Worm (Caenorhabditis elegans) whole organism, mixed stage, embryonic: ENCODE measurements around the gene fbxc-12.

Experiments
- ces-1 ChIP-seq: fragments of 150-350 bp; optimal IDR thresholded peaks from 2 replicates; lab custom pipeline; 2014; ENCODE audit warnings: missing biosample characterization, missing genetic modification reagents, missing genetic modification characterization
- mab-5 ChIP-seq: fragments of 150-350 bp; optimal IDR thresholded peaks from 2 replicates; lab custom pipeline; 2014; ENCODE audit warnings: missing biosample characterization, missing genetic modification characterization
- nhr-28 ChIP-seq: fragments of 150-350 bp; optimal IDR thresholded peaks from 2 replicates; lab custom pipeline; 2014; ENCODE audit warnings: missing biosample characterization, missing genetic modification characterization
- pha-4 ChIP-seq: fragments of 150-350 bp; optimal IDR thresholded peaks from 2 replicates; lab custom pipeline; 2018; ENCODE audit warnings: missing biosample characterization, missing genetic modification reagents, missing genetic modification characterization

DNA sequence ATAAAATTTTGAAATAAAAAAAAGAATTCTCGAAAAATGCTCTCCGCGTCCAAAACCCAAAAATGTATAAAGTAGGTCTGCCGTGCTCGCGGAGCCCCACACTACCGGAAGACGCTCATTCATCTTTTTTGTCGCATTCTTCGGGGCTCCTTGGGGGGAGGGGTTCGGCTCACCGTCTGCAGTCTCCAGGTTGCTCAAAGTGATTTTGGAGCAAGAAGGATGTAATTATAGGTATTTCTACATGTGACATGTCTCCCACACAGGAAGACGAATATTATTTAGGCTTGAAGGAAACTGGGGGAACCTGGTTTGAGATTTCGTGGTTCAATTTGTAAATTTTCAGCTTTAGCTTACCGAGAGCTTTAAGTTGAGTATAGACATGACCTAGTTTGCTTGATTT, 30.7 kb downstream of the fbxc-12 start, which contains the start of gene F58H7.1:
- TF ChIP-seq mab-5 (tag; lab: Kevin White, UChicago) (no peak), nhr-28 (tag; lab: Kevin White, UChicago) (no peak), pha-4 (tag; lab: Kevin White, UChicago) (no peak), ces-1 (GFP tag; lab: Kevin White, UChicago) (no peak)
